Worm (Caenorhabditis elegans) whole organism, L3 larva: Measurements from ENCODE around the gene ceh-22.

Experiments used
- aly-2 ChIP-seq: fragments of 150-350 bp; optimal IDR thresholded peaks from 2 replicates; lab custom pipeline; 2014; ENCODE audit warnings: missing biosample characterization, missing genetic modification characterization
- ama-1 ChIP-seq: fragments of 150-350 bp; optimal IDR thresholded peaks from 2 replicates; lab custom pipeline; 2018
- elt-2 ChIP-seq: sonication (generic microtip); optimal IDR thresholded peaks from 2 replicates; lab custom pipeline; 2016; ENCODE audit warnings: missing genetic modification reagents, mild to moderate bottlenecking, missing genetic modification characterization, missing compliant biosample characterization
- fos-1 ChIP-seq: fragments of 150-350 bp; optimal IDR thresholded peaks from 2 replicates; lab custom pipeline; 2014; ENCODE audit warnings: missing biosample characterization, missing genetic modification characterization
- lin-15B ChIP-seq: fragments of 150-350 bp; optimal IDR thresholded peaks from 2 replicates; lab custom pipeline; 2014; ENCODE audit warnings: missing biosample characterization, missing genetic modification characterization
- nhr-11 ChIP-seq: fragments of 150-350 bp; optimal IDR thresholded peaks from 2 replicates; lab custom pipeline; 2014; ENCODE audit warnings: missing biosample characterization, missing genetic modification characterization
- nhr-25 ChIP-seq: sonication (generic microtip); optimal IDR thresholded peaks from 2 replicates; lab custom pipeline; 2017; ENCODE audit warnings: missing biosample characterization, missing genetic modification characterization
- pqm-1 ChIP-seq: fragments of 150-350 bp; optimal IDR thresholded peaks from 2 replicates; lab custom pipeline; 2017; ENCODE audit warnings: missing biosample characterization, missing genetic modification characterization, inconsistent platforms
- tbx-2 ChIP-seq: sonication (generic microtip); optimal IDR thresholded peaks from 2 replicates; lab custom pipeline; 2016; ENCODE audit warnings: mild to moderate bottlenecking, missing genetic modification characterization, missing compliant biosample characterization
- zag-1 ChIP-seq: fragments of 150-350 bp; optimal IDR thresholded peaks from 2 replicates; lab custom pipeline; 2014; ENCODE audit warnings: missing biosample characterization, missing genetic modification characterization

DNA sequence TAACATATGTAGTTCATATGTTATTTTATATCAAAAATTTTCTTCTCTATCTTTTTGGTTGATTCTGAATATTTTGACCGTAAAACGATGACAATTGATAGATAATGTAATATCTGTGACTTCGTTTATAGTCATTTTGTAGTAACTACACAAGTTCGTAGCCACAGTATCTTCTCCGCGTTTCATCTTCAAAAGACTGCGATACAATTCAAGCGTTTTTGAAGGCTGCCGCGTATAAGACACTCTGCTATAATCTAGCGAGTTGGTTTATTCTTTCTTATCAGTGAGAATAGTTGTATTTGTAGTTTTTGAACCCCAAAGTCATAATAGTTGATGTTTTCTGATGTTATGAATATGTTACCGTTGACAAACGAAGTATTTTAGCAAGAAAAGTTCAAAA, 14.8 kb upstream of the ceh-22 start, which contains the start of gene ugt-34:
- TF ChIP-seq elt-2 (tag; lab: Kevin White, UChicago) (peak; percentile 63), pqm-1 (tag; lab: Kevin White, UChicago) (no peak), lin-15B (tag; lab: Kevin White, UChicago) (no peak), tbx-2 (tag; lab: Kevin White, UChicago) (no peak), aly-2 (no peak), zag-1 (tag; lab: Kevin White, UChicago) (no peak), nhr-25 (tag; lab: Kevin White, UChicago) (no peak), fos-1 (tag; lab: Kevin White, UChicago) (no peak), nhr-11 (tag; lab: Kevin White, UChicago) (no peak), ama-1 (lab: Kevin White, UChicago) (no peak)
